Worm (Caenorhabditis elegans) whole organism, mixed stage, embryonic: Measurements from ENCODE around the gene F54C9.3.

Source experiments
- M03D4.4 ChIP-seq: sonication (generic microtip); optimal IDR thresholded peaks from 2 replicates; lab custom pipeline; 2017; ENCODE audit warnings: mild to moderate bottlenecking, missing genetic modification characterization, missing compliant biosample characterization
- bed-3 ChIP-seq: fragments of 200-800 bp; sonication (Bioruptor generic); optimal IDR thresholded peaks from 3 replicates; lab custom pipeline; 2018; ENCODE audit warnings: mild to moderate bottlenecking, missing genetic modification characterization, moderate library complexity, missing compliant biosample characterization
- blmp-1 ChIP-seq: fragments of 150-350 bp; optimal IDR thresholded peaks from 2 replicates; lab custom pipeline; 2014; ENCODE audit warnings: missing biosample characterization, missing genetic modification characterization
- ceh-39 ChIP-seq: fragments of 150-350 bp; optimal IDR thresholded peaks from 2 replicates; lab custom pipeline; 2014; ENCODE audit warnings: missing biosample characterization, missing genetic modification characterization
- ceh-43 ChIP-seq: fragments of 200-800 bp; sonication (Bioruptor generic); optimal IDR thresholded peaks from 2 replicates; lab custom pipeline; 2018; ENCODE audit warnings: mild to moderate bottlenecking, missing genetic modification characterization, moderate library complexity, missing compliant biosample characterization
- ceh-83 ChIP-seq: fragments of 200-800 bp; sonication (Bioruptor generic); optimal IDR thresholded peaks from 2 replicates; lab custom pipeline; 2018; ENCODE audit warnings: mild to moderate bottlenecking, missing genetic modification characterization, missing compliant biosample characterization
- ces-1 ChIP-seq: fragments of 150-350 bp; optimal IDR thresholded peaks from 2 replicates; lab custom pipeline; 2014; ENCODE audit warnings: missing biosample characterization, missing genetic modification reagents, missing genetic modification characterization
- cnd-1 ChIP-seq: fragments of 200-800 bp; sonication (Bioruptor generic); optimal IDR thresholded peaks from 2 replicates; lab custom pipeline; 2018; ENCODE audit warnings: mild to moderate bottlenecking, missing genetic modification characterization, missing compliant biosample characterization
- drap-1 ChIP-seq: fragments of 200-800 bp; sonication (Bioruptor generic); optimal IDR thresholded peaks from 3 replicates; lab custom pipeline; 2018; ENCODE audit warnings: mild to moderate bottlenecking, missing genetic modification characterization, missing compliant biosample characterization
- elt-1 ChIP-seq: sonication (generic microtip); optimal IDR thresholded peaks from 2 replicates; lab custom pipeline; 2017; ENCODE audit warnings: missing genetic modification characterization, mild to moderate bottlenecking, missing compliant biosample characterization, antibody characterized with exemption, moderate library complexity, borderline replicate concordance; ENCODE audit not compliant: insufficient read depth
- elt-3 ChIP-seq: fragments of 150-350 bp; optimal IDR thresholded peaks from 2 replicates; lab custom pipeline; 2014; ENCODE audit warnings: missing biosample characterization, missing genetic modification characterization
- flh-1 ChIP-seq: fragments of 200-800 bp; sonication (Bioruptor generic); optimal IDR thresholded peaks from 2 replicates; lab custom pipeline; 2018; ENCODE audit warnings: mild to moderate bottlenecking, missing genetic modification characterization, moderate library complexity, missing compliant biosample characterization
- ham-2 ChIP-seq: fragments of 200-800 bp; sonication (Bioruptor generic); optimal IDR thresholded peaks from 2 replicates; lab custom pipeline; 2018; ENCODE audit warnings: mild to moderate bottlenecking, missing genetic modification characterization, missing compliant biosample characterization
- hlh-1 ChIP-seq: fragments of 150-350 bp; optimal IDR thresholded peaks from 2 replicates; lab custom pipeline; 2014; ENCODE audit warnings: missing biosample characterization, missing genetic modification reagents, missing genetic modification characterization
- lin-13 ChIP-seq: fragments of 150-350 bp; optimal IDR thresholded peaks from 2 replicates; lab custom pipeline; 2014; ENCODE audit warnings: missing biosample characterization, missing genetic modification characterization
- lsy-2 ChIP-seq: fragments of 150-350 bp; optimal IDR thresholded peaks from 2 replicates; lab custom pipeline; 2014; ENCODE audit warnings: missing biosample characterization, missing genetic modification characterization
- mab-5 ChIP-seq: fragments of 150-350 bp; optimal IDR thresholded peaks from 2 replicates; lab custom pipeline; 2014; ENCODE audit warnings: missing biosample characterization, missing genetic modification characterization
- mep-1 ChIP-seq: fragments of 150-350 bp; optimal IDR thresholded peaks from 2 replicates; lab custom pipeline; 2017; ENCODE audit warnings: missing biosample characterization, missing genetic modification reagents, missing genetic modification characterization, inconsistent platforms
- mls-2 ChIP-seq: sonication (generic microtip); optimal IDR thresholded peaks from 2 replicates; lab custom pipeline; 2016; ENCODE audit warnings: mild to moderate bottlenecking, missing genetic modification characterization, moderate library complexity, missing compliant biosample characterization
- nhr-12 ChIP-seq: fragments of 150-350 bp; optimal IDR thresholded peaks from 2 replicates; lab custom pipeline; 2014; ENCODE audit warnings: missing biosample characterization, missing genetic modification characterization
- nhr-2 ChIP-seq: fragments of 150-350 bp; optimal IDR thresholded peaks from 2 replicates; lab custom pipeline; 2014; ENCODE audit warnings: missing biosample characterization, missing genetic modification characterization
- nhr-237 ChIP-seq: fragments of 150-350 bp; optimal IDR thresholded peaks from 2 replicates; lab custom pipeline; 2014; ENCODE audit warnings: missing biosample characterization, missing genetic modification characterization
- pha-4 ChIP-seq: fragments of 150-350 bp; optimal IDR thresholded peaks from 2 replicates; lab custom pipeline; 2018; ENCODE audit warnings: missing biosample characterization, missing genetic modification reagents, missing genetic modification characterization
- sem-2 ChIP-seq: fragments of 200-800 bp; sonication (Bioruptor generic); optimal IDR thresholded peaks from 2 replicates; lab custom pipeline; 2018; ENCODE audit warnings: mild to moderate bottlenecking, missing genetic modification characterization, missing compliant biosample characterization
- snpc-4 ChIP-seq: fragments of 150-350 bp; optimal IDR thresholded peaks from 2 replicates; lab custom pipeline; 2014; ENCODE audit warnings: missing biosample characterization, missing genetic modification characterization
- sptf-1 ChIP-seq: sonication (generic microtip); optimal IDR thresholded peaks from 2 replicates; lab custom pipeline; 2017; ENCODE audit warnings: mild to moderate bottlenecking, missing genetic modification characterization, moderate library complexity, missing compliant biosample characterization
- tbx-8 ChIP-seq: fragments of 200-800 bp; sonication (Bioruptor generic); optimal IDR thresholded peaks from 2 replicates; lab custom pipeline; 2018; ENCODE audit warnings: mild to moderate bottlenecking, missing genetic modification characterization, moderate library complexity, missing compliant biosample characterization
- unc-120 ChIP-seq: sonication (generic microtip); optimal IDR thresholded peaks from 2 replicates; lab custom pipeline; 2017; ENCODE audit warnings: missing genetic modification characterization, missing compliant biosample characterization; ENCODE audit not compliant: poor library complexity, severe bottlenecking
- unc-39 ChIP-seq: fragments of 150-350 bp; optimal IDR thresholded peaks from 2 replicates; lab custom pipeline; 2014; ENCODE audit warnings: missing biosample characterization, missing genetic modification characterization
- ztf-11 ChIP-seq: fragments of 150-350 bp; optimal IDR thresholded peaks from 2 replicates; lab custom pipeline; 2014; ENCODE audit warnings: missing biosample characterization, missing genetic modification characterization

F54C9.3 gene

ce11 chrII:8545315-8545714, 21.3 kb downstream of the F54C9.3 start, which contains the start of gene decr-1.2:
TSS of gene decr-1.2 (plus strand) at chrII:8545615.
- no peak for TF ChIP-seq nhr-12 (tag; lab: Kevin White, UChicago)
- no peak for TF ChIP-seq nhr-2 (tag; lab: Kevin White, UChicago)
- TF ChIP-seq ham-2 (GFP tag; lab: Kevin White, UChicago), result no peak
- TF ChIP-seq unc-120 (tag; lab: Kevin White, UChicago), result no peak
- TF ChIP-seq flh-1 (GFP tag; lab: Kevin White, UChicago), result no peak
- no peak for TF ChIP-seq mls-2 (tag; lab: Kevin White, UChicago)
- TF ChIP-seq unc-39 (tag; lab: Kevin White, UChicago), result no peak
- TF ChIP-seq snpc-4 (tag; lab: Kevin White, UChicago), result no peak
- TF ChIP-seq blmp-1, result no peak
- TF ChIP-seq ces-1 (GFP tag; lab: Kevin White, UChicago), result no peak
- no peak for TF ChIP-seq hlh-1 (tag; lab: Kevin White, UChicago)
- no peak for TF ChIP-seq lin-13 (tag; lab: Kevin White, UChicago)

- TF ChIP-seq ztf-11 (tag; lab: Kevin White, UChicago), result no peak
- TF ChIP-seq sptf-1 (tag; lab: Kevin White, UChicago), result no peak
- TF ChIP-seq ceh-39 (tag; lab: Kevin White, UChicago), result no peak
- no peak for TF ChIP-seq lsy-2 (tag; lab: Kevin White, UChicago)
- no peak for TF ChIP-seq snpc-4 (tag; lab: Kevin White, UChicago)
- no peak for TF ChIP-seq tbx-8 (GFP tag; lab: Kevin White, UChicago)
- no peak for TF ChIP-seq unc-120 (tag; lab: Kevin White, UChicago)
- TF ChIP-seq elt-1 (tag; lab: Kevin White, UChicago), result no peak
- TF ChIP-seq drap-1 (GFP tag; lab: Kevin White, UChicago), result no peak
- TF ChIP-seq M03D4.4 (tag; lab: Kevin White, UChicago), result no peak
- no peak for TF ChIP-seq bed-3 (GFP tag; lab: Kevin White, UChicago)
- TF ChIP-seq ceh-83 (GFP tag; lab: Kevin White, UChicago), result no peak
- no peak for TF ChIP-seq sem-2
- no peak for TF ChIP-seq ceh-43
These were observed 26.2 kb downstream of the F54C9.3 start, which contains the start of gene pqn-73 for ce11 chrII:8540412-8540811. TSS of gene pqn-73 (plus strand) at chrII:8540712.

ce11 chrII:8536060-8536459, 30.6 kb downstream of the F54C9.3 start, which contains the start of gene W01C9.2:
TSS of gene W01C9.2 (plus strand) at chrII:8536360.
- no peak for TF ChIP-seq bed-3 (GFP tag; lab: Kevin White, UChicago)
- TF ChIP-seq sem-2, result no peak
- no peak for TF ChIP-seq elt-1 (tag; lab: Kevin White, UChicago)
- TF ChIP-seq cnd-1, result no peak
- no peak for TF ChIP-seq mep-1
- no peak for TF ChIP-seq lsy-2 (tag; lab: Kevin White, UChicago)
- no peak for TF ChIP-seq ceh-43
- TF ChIP-seq M03D4.4 (tag; lab: Kevin White, UChicago), result no peak
- no peak for TF ChIP-seq nhr-2 (tag; lab: Kevin White, UChicago)
- TF ChIP-seq nhr-12 (tag; lab: Kevin White, UChicago), result no peak
- no peak for TF ChIP-seq mab-5 (tag; lab: Kevin White, UChicago)
- TF ChIP-seq drap-1 (GFP tag; lab: Kevin White, UChicago), result no peak
- no peak for TF ChIP-seq elt-3
- TF ChIP-seq unc-39 (tag; lab: Kevin White, UChicago), result no peak
- TF ChIP-seq ceh-39 (tag; lab: Kevin White, UChicago), result no peak
- TF ChIP-seq nhr-237 (tag; lab: Kevin White, UChicago), result no peak
- TF ChIP-seq hlh-1 (tag; lab: Kevin White, UChicago), result no peak
- no peak for TF ChIP-seq lin-13 (tag; lab: Kevin White, UChicago)

- TF ChIP-seq elt-1 (tag; lab: Kevin White, UChicago) (no peak), lin-13 (tag; lab: Kevin White, UChicago) (no peak), mab-5 (tag; lab: Kevin White, UChicago) (no peak), ham-2 (GFP tag; lab: Kevin White, UChicago) (peak; percentile 56), nhr-2 (tag; lab: Kevin White, UChicago) (no peak), blmp-1 (peak; percentile 62), ceh-43 (no peak), pha-4 (tag; lab: Kevin White, UChicago) (peak; percentile 5)
These were observed 34.6 kb downstream of the F54C9.3 start for ce11 chrII:8532015-8532414.
